Fruit fly (Drosophila melanogaster) whole organism, adult: ENCODE results near the gene CG14113.

Experiments
- CG12768 ChIP-seq: fragments of 200-800 bp; sonication (Bioruptor generic); optimal IDR thresholded peaks from 2 replicates; lab custom pipeline; 2017; ENCODE audit warnings: missing biosample characterization, missing genetic modification characterization, mild to moderate bottlenecking, moderate library complexity, missing genetic modification reagents
- CG33017 ChIP-seq: fragments of 200-800 bp; sonication (Bioruptor generic); optimal IDR thresholded peaks from 2 replicates; lab custom pipeline; 2018; ENCODE audit warnings: missing biosample characterization, mild to moderate bottlenecking, missing genetic modification characterization, moderate library complexity
- CG5204 ChIP-seq: fragments of 200-800 bp; sonication (Bioruptor generic); optimal IDR thresholded peaks from 2 replicates; lab custom pipeline; 2016; ENCODE audit warnings: missing biosample characterization, missing genetic modification characterization
- CG7045 ChIP-seq: fragments of 200-800 bp; sonication (Bioruptor generic); optimal IDR thresholded peaks from 2 replicates; lab custom pipeline; 2017; ENCODE audit warnings: missing biosample characterization, mild to moderate bottlenecking, missing genetic modification characterization
- CG7101 ChIP-seq: fragments of 200-800 bp; sonication (Bioruptor generic); optimal IDR thresholded peaks from 2 replicates; lab custom pipeline; 2018; ENCODE audit warnings: missing biosample characterization, mild to moderate bottlenecking, missing genetic modification characterization, moderate library complexity
- Clk ChIP-seq: fragments of 200-800 bp; sonication (Bioruptor generic); optimal IDR thresholded peaks from 2 replicates; lab custom pipeline; 2017; ENCODE audit warnings: missing biosample characterization, missing genetic modification characterization
- Crg-1 ChIP-seq: fragments of 200-800 bp; sonication (Bioruptor generic); optimal IDR thresholded peaks from 2 replicates; lab custom pipeline; 2016; ENCODE audit warnings: missing biosample characterization, missing genetic modification characterization
- Hr96 ChIP-seq: fragments of 200-800 bp; sonication (Bioruptor generic); optimal IDR thresholded peaks from 2 replicates; lab custom pipeline; 2016; ENCODE audit warnings: missing biosample characterization, missing genetic modification characterization
- Mnt ChIP-seq: fragments of 200-800 bp; sonication (Bioruptor generic); optimal IDR thresholded peaks from 2 replicates; lab custom pipeline; 2016; ENCODE audit warnings: missing biosample characterization, mild to moderate bottlenecking, missing genetic modification characterization
- kay ChIP-seq: fragments of 200-800 bp; sonication (Bioruptor generic); peaks from one replicate; lab custom pipeline; 2016; ENCODE audit warnings: missing biosample characterization, missing genetic modification characterization, borderline replicate concordance
- ovo ChIP-seq: fragments of 200-800 bp; sonication (Bioruptor generic); optimal IDR thresholded peaks from 2 replicates; lab custom pipeline; 2016; ENCODE audit warnings: missing biosample characterization, missing genetic modification characterization

DNA sequence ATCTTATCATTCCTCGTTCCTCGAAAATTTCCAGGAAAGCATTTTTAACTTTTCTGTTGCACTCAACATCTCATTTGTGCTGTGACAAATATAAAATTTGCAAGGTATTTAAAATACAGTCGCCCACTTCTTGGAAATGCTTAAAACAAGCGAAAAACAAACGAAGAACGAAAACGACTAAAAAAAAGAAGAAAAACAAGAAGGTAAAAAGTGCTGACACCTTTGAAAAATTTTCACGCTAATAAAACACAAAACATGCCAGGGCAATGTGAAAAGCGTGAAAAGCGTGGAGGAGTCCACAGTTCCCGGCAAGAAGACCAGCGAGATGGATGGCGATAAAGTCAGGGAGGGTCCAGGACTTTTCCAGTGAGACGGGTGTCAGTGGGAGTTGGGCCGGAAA is 46.9 kb upstream of the CG14113 start:
- TF ChIP-seq kay (GFP tag; lab: Kevin White, UChicago) (no peak), Hr96 (GFP tag; lab: Kevin White, UChicago) (no peak), Mnt (GFP tag; lab: Kevin White, UChicago) (no peak), ovo (GFP tag; lab: Kevin White, UChicago) (no peak), CG7101 (tag; lab: Kevin White, UChicago) (no peak), CG33017 (tag; lab: Kevin White, UChicago) (no peak), Crg-1 (GFP tag; lab: Kevin White, UChicago) (no peak), CG7045 (no peak), CG5204 (no peak), Clk (GFP tag; lab: Kevin White, UChicago) (no peak), CG12768 (no peak)
